Fruit fly (Drosophila melanogaster): ENCODE results near the gene CG33648.

CG33648 gene

DNA sequence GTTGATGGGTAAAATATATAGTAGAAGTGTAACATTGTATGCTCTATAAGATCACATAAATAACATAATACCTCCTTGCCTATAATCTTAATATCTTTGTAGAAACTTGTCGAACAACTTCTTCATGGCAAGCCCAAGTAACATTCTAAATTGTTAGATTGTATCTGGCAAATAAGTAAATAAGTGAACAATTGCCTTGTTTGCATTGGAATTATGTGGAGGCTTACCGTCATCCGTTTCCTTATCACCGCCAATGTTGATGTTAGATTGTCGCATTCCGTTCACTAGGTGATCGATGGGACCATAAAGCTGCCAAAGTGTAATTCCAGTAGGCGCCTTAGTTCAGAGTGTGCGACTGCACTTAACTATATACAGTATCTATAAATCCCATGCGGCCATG is 32.7 kb downstream of the CG33648 start (continued):
- TF ChIP-seq Rx (GFP tag; IDR thresholded peaks at IDR 0.05) (peak; percentile 26; the same call in 1 of the 2 replicates), Abd-B (GFP tag; optimal IDR thresholded peaks at IDR 0.05) (no peak), peb (GFP tag; IDR thresholded peaks at IDR 0.05) (peak; percentile 35; the same call in 1 of the 2 replicates), CG14014 (GFP tag; IDR thresholded peaks at IDR 0.05) (peak; percentile 67; the same call in 1 of the 2 replicates), Trl (optimal IDR thresholded peaks at IDR 0.05) (no peak), Trl (GFP tag; optimal IDR thresholded peaks at IDR 0.05) (peak; percentile 94), CG15696 (tag; optimal IDR thresholded peaks at IDR 0.05) (peak; percentile 89), esg (GFP tag; conservative IDR thresholded peaks at IDR 0.05) (no peak), Poxn (GFP tag; IDR thresholded peaks at IDR 0.05) (no peak), ase (GFP tag; IDR thresholded peaks at IDR 0.05) (no peak), CG15514 (GFP tag; optimal IDR thresholded peaks at IDR 0.05) (peak; percentile 52), CG3726 (GFP tag; IDR thresholded peaks at IDR 0.05) (no peak), CG17912 (GFP tag; optimal IDR thresholded peaks at IDR 0.05) (peak; percentile 25), sug (tag; optimal IDR thresholded peaks at IDR 0.05) (peak; percentile 38), CG14710 (tag; optimal IDR thresholded peaks at IDR 0.05) (peak; percentile 83), pfk (GFP tag; optimal IDR thresholded peaks at IDR 0.05) (peak; percentile 42), eyg (GFP tag; optimal IDR thresholded peaks at IDR 0.05) (peak; percentile 80), vnd (GFP tag; IDR thresholded peaks at IDR 0.05; ENCODE audit: partially characterized antibody) (no peak), cwo (GFP tag; optimal IDR thresholded peaks at IDR 0.05) (peak; percentile 23), CG17359 (tag; optimal IDR thresholded peaks at IDR 0.05) (peak; percentile 85), ATbp (GFP tag; optimal IDR thresholded peaks at IDR 0.05) (peak; percentile 96), knrl (GFP tag; IDR thresholded peaks at IDR 0.05; ENCODE audit: partially characterized antibody) (no peak), MBD-R2 (GFP tag; IDR thresholded peaks at IDR 0.05) (no peak), CG12155 (GFP tag; optimal IDR thresholded peaks at IDR 0.05) (peak; percentile 13), CG2875 (GFP tag; optimal IDR thresholded peaks at IDR 0.05) (peak; percentile 96), CG5245 (GFP tag; optimal IDR thresholded peaks at IDR 0.05) (peak; percentile 72), CG8924 (tag; optimal IDR thresholded peaks at IDR 0.05) (peak; percentile 80), gsb (GFP tag; IDR thresholded peaks at IDR 0.05) (0 out of 2 replicates have a peak, but pooled peaks have one; percentile 25), pros (GFP tag; optimal IDR thresholded peaks at IDR 0.05) (peak; percentile 8), zfh1 (GFP tag; IDR thresholded peaks at IDR 0.05) (peak; percentile 87), Dll (GFP tag; IDR thresholded peaks at IDR 0.05; ENCODE audit: partially characterized antibody) (no peak), CG1233 (GFP tag; optimal IDR thresholded peaks at IDR 0.05) (peak; percentile 88), CG9876 (GFP tag; optimal IDR thresholded peaks at IDR 0.05) (peak; percentile 73), CG8281 (tag; optimal IDR thresholded peaks at IDR 0.05) (peak; percentile 59), CG8089 (GFP tag; optimal IDR thresholded peaks at IDR 0.05) (peak; percentile 93), Hr51 (GFP tag; optimal IDR thresholded peaks at IDR 0.05) (peak; percentile 18 to 90), exex (tag; optimal IDR thresholded peaks at IDR 0.05) (peak; percentile 57), zen2 (GFP tag; IDR thresholded peaks at IDR 0.05; ENCODE audit: partially characterized antibody) (no peak), az2 (GFP tag; optimal IDR thresholded peaks at IDR 0.05) (peak; percentile 43), gcm2 (GFP tag; optimal IDR thresholded peaks at IDR 0.05) (peak; percentile 70), CG4282 (GFP tag; optimal IDR thresholded peaks at IDR 0.05) (peak; percentile 59), B-H2 (GFP tag; optimal IDR thresholded peaks at IDR 0.05) (no peak), CG12219 (GFP tag; optimal IDR thresholded peaks at IDR 0.05) (peak; percentile 81), Meics (GFP tag; optimal IDR thresholded peaks at IDR 0.05) (peak; percentile 64), Xbp1 (GFP tag; optimal IDR thresholded peaks at IDR 0.05) (peak; percentile 35), CG4854 (GFP tag; optimal IDR thresholded peaks at IDR 0.05) (peak; percentile 90), wdn (GFP tag; IDR thresholded peaks at IDR 0.05) (no peak), H2.0 (GFP tag; IDR thresholded peaks at IDR 0.05) (no peak), tna (GFP tag; IDR thresholded peaks at IDR 0.05; ENCODE audit: partially characterized antibody) (no peak), HmgZ (tag; optimal IDR thresholded peaks at IDR 0.05) (peak; percentile 79)

Data from whole organism, embryonic.